Fruit fly (Drosophila melanogaster) whole organism, prepupa: ENCODE results near the gene CG43362.

ENCODE experiments used
- CG10631 ChIP-seq: fragments of 200-800 bp; sonication (Bioruptor generic); optimal IDR thresholded peaks from 2 replicates; lab custom pipeline; 2016; ENCODE audit warnings: missing biosample characterization, missing genetic modification characterization
- CG10669 ChIP-seq: fragments of 200-800 bp; sonication (Bioruptor generic); optimal IDR thresholded peaks from 3 replicates; lab custom pipeline; 2018; ENCODE audit warnings: missing biosample characterization, mild to moderate bottlenecking, missing genetic modification characterization, moderate library complexity
- CG11294 ChIP-seq: fragments of 200-800 bp; sonication (Bioruptor generic); IDR thresholded peaks from 2 replicates; pipeline ENCODE4 v1.3.6; 2022; ENCODE audit warnings: missing biosample characterization, missing genetic modification characterization
- CG11762 ChIP-seq: fragments of 200-800 bp; sonication (Bioruptor generic); optimal IDR thresholded peaks from 3 replicates; lab custom pipeline; 2016; ENCODE audit warnings: missing biosample characterization, missing genetic modification characterization; ENCODE audit not compliant: insufficient read depth
- CG11902 ChIP-seq: fragments of 200-800 bp; sonication (Bioruptor generic); optimal IDR thresholded peaks from 3 replicates; lab custom pipeline; 2016; ENCODE audit warnings: missing biosample characterization, missing genetic modification characterization
- CG15336 ChIP-seq: fragments of 200-800 bp; sonication (Bioruptor generic); IDR thresholded peaks from 2 replicates; pipeline ENCODE4 v1.3.6; 2022; ENCODE audit warnings: missing biosample characterization, missing genetic modification characterization
- CG1621 ChIP-seq: fragments of 200-800 bp; sonication (Bioruptor generic); optimal IDR thresholded peaks from 3 replicates; lab custom pipeline; 2018; ENCODE audit warnings: missing biosample characterization, mild to moderate bottlenecking, missing genetic modification characterization
- CG16779 ChIP-seq: fragments of 200-800 bp; sonication (Bioruptor generic); optimal IDR thresholded peaks from 3 replicates; lab custom pipeline; 2017; ENCODE audit warnings: missing biosample characterization, mild to moderate bottlenecking, missing genetic modification characterization
- CG3032 ChIP-seq: fragments of 200-800 bp; optimal IDR thresholded peaks from 2 replicates; lab custom pipeline; 2019; ENCODE audit warnings: missing biosample characterization, mild to moderate bottlenecking, missing genetic modification characterization, moderate library complexity
- CG31627 ChIP-seq: fragments of 200-800 bp; sonication (Bioruptor generic); optimal IDR thresholded peaks from 3 replicates; lab custom pipeline; 2016; ENCODE audit warnings: missing biosample characterization, missing genetic modification characterization
- CG3919 ChIP-seq: fragments of 200-800 bp; sonication (Bioruptor generic); optimal IDR thresholded peaks from 3 replicates; lab custom pipeline; 2016; ENCODE audit warnings: missing biosample characterization, missing genetic modification characterization
- CG4318 ChIP-seq: fragments of 200-800 bp; sonication (Bioruptor generic); optimal IDR thresholded peaks from 3 replicates; lab custom pipeline; 2017; ENCODE audit warnings: missing biosample characterization, mild to moderate bottlenecking, missing genetic modification characterization
- CG6163 ChIP-seq: fragments of 200-800 bp; sonication (Bioruptor generic); IDR thresholded peaks from 3 replicates; pipeline ENCODE4 v1.3.6; 2022; ENCODE audit warnings: missing biosample characterization, missing genetic modification characterization
- CG6276 ChIP-seq: fragments of 200-800 bp; sonication (Bioruptor generic); optimal IDR thresholded peaks from 2 replicates; lab custom pipeline; 2017; ENCODE audit warnings: missing biosample characterization, mild to moderate bottlenecking, missing genetic modification characterization
- CG6792 ChIP-seq: fragments of 200-800 bp; sonication (Bioruptor generic); optimal IDR thresholded peaks from 3 replicates; lab custom pipeline; 2016; ENCODE audit warnings: missing biosample characterization, missing genetic modification characterization
- CG6808 ChIP-seq: fragments of 200-800 bp; sonication (Bioruptor generic); optimal IDR thresholded peaks from 3 replicates; lab custom pipeline; 2017; ENCODE audit warnings: missing biosample characterization, missing genetic modification characterization, mild to moderate bottlenecking, moderate library complexity, missing genetic modification reagents
- CG6854 ChIP-seq: fragments of 200-800 bp; sonication (Bioruptor generic); optimal IDR thresholded peaks from 2 replicates; lab custom pipeline; 2017; ENCODE audit warnings: missing biosample characterization, mild to moderate bottlenecking, missing genetic modification characterization
- CG8119 ChIP-seq: fragments of 200-800 bp; sonication (Bioruptor generic); IDR thresholded peaks from 3 replicates; pipeline ENCODE4 v1.3.6; 2022; ENCODE audit warnings: missing biosample characterization, missing genetic modification characterization
- CG8319 ChIP-seq: fragments of 200-800 bp; sonication (Bioruptor generic); optimal IDR thresholded peaks from 3 replicates; lab custom pipeline; 2016; ENCODE audit warnings: missing biosample characterization, missing genetic modification characterization
- CG8632 ChIP-seq: fragments of 200-800 bp; sonication (Bioruptor generic); optimal IDR thresholded peaks from 3 replicates; lab custom pipeline; 2016; ENCODE audit warnings: missing biosample characterization, missing genetic modification characterization
- CG9139 ChIP-seq: fragments of 200-800 bp; sonication (Bioruptor generic); optimal IDR thresholded peaks from 3 replicates; lab custom pipeline; 2017; ENCODE audit warnings: missing biosample characterization, mild to moderate bottlenecking, missing genetic modification characterization
- Eip75B ChIP-seq: fragments of 200-800 bp; sonication (Bioruptor generic); optimal IDR thresholded peaks from 3 replicates; lab custom pipeline; 2016; ENCODE audit warnings: missing biosample characterization, missing genetic modification characterization
- Eip78C ChIP-seq: fragments of 200-800 bp; sonication (Bioruptor generic); peaks from one replicate; lab custom pipeline; 2016; ENCODE audit warnings: missing biosample characterization, missing genetic modification characterization
- Eip93F ChIP-seq: fragments of 200-800 bp; sonication (Bioruptor generic); optimal IDR thresholded peaks from 2 replicates; lab custom pipeline; 2016; ENCODE audit warnings: missing biosample characterization, mild to moderate bottlenecking, missing genetic modification characterization
- Ets96B ChIP-seq: fragments of 200-800 bp; optimal IDR thresholded peaks from 2 replicates; lab custom pipeline; 2019; ENCODE audit warnings: missing biosample characterization, mild to moderate bottlenecking, missing genetic modification characterization, moderate library complexity
- Hr38 ChIP-seq: sonication (Bioruptor generic); optimal IDR thresholded peaks from 2 replicates; lab custom pipeline; 2016; ENCODE audit warnings: missing biosample characterization, missing genetic modification characterization
- Hr39 ChIP-seq: fragments of 200-800 bp; sonication (Bioruptor generic); optimal IDR thresholded peaks from 2 replicates; lab custom pipeline; 2016; ENCODE audit warnings: missing biosample characterization, missing genetic modification characterization
- Hr4 ChIP-seq: fragments of 200-800 bp; sonication (Bioruptor generic); optimal IDR thresholded peaks from 3 replicates; lab custom pipeline; 2016; ENCODE audit warnings: missing biosample characterization, missing genetic modification characterization
- Lpt ChIP-seq: fragments of 200-800 bp; sonication (Bioruptor generic); optimal IDR thresholded peaks from 3 replicates; lab custom pipeline; 2016; ENCODE audit warnings: missing biosample characterization, missing genetic modification characterization
- Met ChIP-seq: fragments of 200-800 bp; sonication (Bioruptor generic); optimal IDR thresholded peaks from 3 replicates; lab custom pipeline; 2016; ENCODE audit warnings: missing biosample characterization, missing genetic modification characterization
- Sox102F ChIP-seq: fragments of 200-800 bp; sonication (Bioruptor generic); optimal IDR thresholded peaks from 2 replicates; lab custom pipeline; 2016; ENCODE audit warnings: missing biosample characterization, mild to moderate bottlenecking, missing genetic modification characterization
- Sox14 ChIP-seq: fragments of 200-800 bp; sonication (Bioruptor generic); optimal IDR thresholded peaks from 3 replicates; lab custom pipeline; 2016; ENCODE audit warnings: missing biosample characterization, missing genetic modification characterization
- achi ChIP-seq: fragments of 200-800 bp; sonication (Bioruptor generic); optimal IDR thresholded peaks from 3 replicates; lab custom pipeline; 2016; ENCODE audit warnings: missing biosample characterization, missing genetic modification characterization
- acj6 ChIP-seq: fragments of 200-800 bp; sonication (Bioruptor generic); optimal IDR thresholded peaks from 3 replicates; lab custom pipeline; 2016; ENCODE audit warnings: missing biosample characterization, missing genetic modification characterization
- cyc ChIP-seq: fragments of 200-800 bp; sonication (Bioruptor generic); optimal IDR thresholded peaks from 3 replicates; lab custom pipeline; 2016; ENCODE audit warnings: missing biosample characterization, missing genetic modification characterization
- dac ChIP-seq: fragments of 200-800 bp; sonication (Bioruptor generic); optimal IDR thresholded peaks from 2 replicates; lab custom pipeline; 2017; ENCODE audit warnings: missing biosample characterization, mild to moderate bottlenecking, missing genetic modification characterization
- dsx ChIP-seq: fragments of 200-800 bp; optimal IDR thresholded peaks from 3 replicates; lab custom pipeline; 2019; ENCODE audit warnings: missing biosample characterization, mild to moderate bottlenecking, missing genetic modification characterization, moderate library complexity; ENCODE audit not compliant: poor library complexity, severe bottlenecking
- fd59A ChIP-seq: fragments of 200-800 bp; sonication (Bioruptor generic); optimal IDR thresholded peaks from 2 replicates; lab custom pipeline; 2017; ENCODE audit warnings: missing biosample characterization, mild to moderate bottlenecking, missing genetic modification characterization, missing genetic modification reagents
- lz ChIP-seq: fragments of 200-800 bp; sonication (Bioruptor generic); optimal IDR thresholded peaks from 3 replicates; lab custom pipeline; 2016; ENCODE audit warnings: missing biosample characterization, missing genetic modification characterization
- net ChIP-seq: fragments of 200-800 bp; sonication (Bioruptor generic); optimal IDR thresholded peaks from 3 replicates; lab custom pipeline; 2016; ENCODE audit warnings: missing biosample characterization, missing genetic modification characterization
- pdm3 ChIP-seq: fragments of 200-800 bp; sonication (Bioruptor generic); optimal IDR thresholded peaks from 3 replicates; lab custom pipeline; 2016; ENCODE audit warnings: missing biosample characterization, missing genetic modification characterization
- salr ChIP-seq, 2 experiments: fragments of 200-800 bp; sonication (Bioruptor generic); optimal IDR thresholded peaks; 3 replicates each; lab custom pipeline; 2016 to 2018; ENCODE audit warnings: missing biosample characterization in 2 of 2, missing genetic modification characterization in 2 of 2, mild to moderate bottlenecking in 1 of 2
- spab ChIP-seq: fragments of 200-800 bp; sonication (Bioruptor generic); optimal IDR thresholded peaks from 2 replicates; lab custom pipeline; 2017; ENCODE audit warnings: missing biosample characterization, mild to moderate bottlenecking, missing genetic modification characterization, missing genetic modification reagents
- topi ChIP-seq: fragments of 200-800 bp; sonication (Bioruptor generic); optimal IDR thresholded peaks from 3 replicates; lab custom pipeline; 2016; ENCODE audit warnings: missing biosample characterization, missing genetic modification characterization

Gene CG43362

DNA sequence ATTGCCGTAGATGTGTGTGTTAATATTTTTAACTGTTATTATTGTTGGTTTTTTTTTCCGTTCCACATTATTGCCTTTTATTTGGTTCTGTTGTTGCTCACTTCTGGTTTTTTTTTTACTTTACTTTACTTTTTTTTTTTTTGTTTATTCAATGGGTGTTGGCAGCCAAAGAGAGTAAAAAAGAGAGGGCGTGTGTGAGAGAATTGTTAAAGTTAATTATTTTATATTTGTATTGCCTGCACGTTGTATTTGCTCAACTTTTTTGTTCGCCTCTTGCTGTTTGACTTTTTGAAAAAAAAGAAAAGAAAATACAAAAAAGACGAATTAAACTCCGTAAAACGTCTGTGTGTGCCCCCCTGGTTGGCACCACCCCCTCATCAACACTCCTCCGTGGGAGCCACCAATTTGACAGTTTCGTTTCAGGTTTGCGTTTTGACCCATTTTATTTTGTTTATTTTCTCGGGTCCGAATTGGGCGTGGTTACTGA lies 36.4 kb upstream of the CG43362 start (continued):
- peak; percentile 46 for TF ChIP-seq CG11762 (GFP tag; lab: Kevin White, UChicago)
- TF ChIP-seq Hr4: peak; percentile 28
- peak; percentile 94 for TF ChIP-seq CG9139 (GFP tag; lab: Kevin White, UChicago)
- peak; percentile 66 for TF ChIP-seq Eip75B (GFP tag; lab: Kevin White, UChicago)
- no peak for TF ChIP-seq CG31627 (GFP tag; lab: Kevin White, UChicago)
- peak; percentile 93 for TF ChIP-seq Eip78C (GFP tag; lab: Kevin White, UChicago)
- TF ChIP-seq CG11294 (GFP tag; lab: Robert Waterston, UW): no peak
- TF ChIP-seq Ets96B (tag; lab: Kevin White, UChicago): peak; percentile 80
- peak; percentile 34 for TF ChIP-seq lz (GFP tag; lab: Kevin White, UChicago)
- TF ChIP-seq fd59A (GFP tag; lab: Kevin White, UChicago): peak; percentile 40
- TF ChIP-seq Sox14 (GFP tag; lab: Kevin White, UChicago): peak; percentile 46
- TF ChIP-seq dsx (GFP tag; lab: Kevin White, UChicago): peak; percentile 81
- TF ChIP-seq CG1621 (tag; lab: Kevin White, UChicago): peak; percentile 39
- no peak for TF ChIP-seq CG11902 (GFP tag; lab: Kevin White, UChicago)

DNA sequence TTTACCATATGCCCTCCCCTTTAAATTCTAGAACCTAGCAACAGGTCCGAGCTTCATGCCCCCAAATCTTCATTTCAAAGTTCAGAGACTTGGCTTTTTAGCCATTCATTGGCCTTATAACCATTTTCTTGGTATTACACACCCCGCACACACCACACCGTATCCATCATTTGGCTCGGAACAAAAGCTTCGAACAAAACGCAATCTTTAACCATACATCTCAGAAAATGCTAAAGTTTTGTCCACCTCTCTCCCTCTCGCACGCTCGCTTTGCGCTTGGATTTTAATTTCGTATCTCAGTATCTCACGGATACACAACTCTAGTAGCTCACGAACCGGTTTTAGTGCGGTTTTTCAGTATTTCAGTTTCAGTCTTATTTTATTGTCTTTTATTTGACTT lies 35.7 kb upstream of the CG43362 start:
- TF ChIP-seq CG6854 (no peak), Sox14 (GFP tag; lab: Kevin White, UChicago) (no peak), spab (GFP tag; lab: Kevin White, UChicago) (no peak), achi (GFP tag; lab: Kevin White, UChicago) (no peak), CG1621 (tag; lab: Kevin White, UChicago) (no peak), CG6792 (GFP tag; lab: Kevin White, UChicago) (no peak), cyc (GFP tag; lab: Kevin White, UChicago) (no peak)

DNA sequence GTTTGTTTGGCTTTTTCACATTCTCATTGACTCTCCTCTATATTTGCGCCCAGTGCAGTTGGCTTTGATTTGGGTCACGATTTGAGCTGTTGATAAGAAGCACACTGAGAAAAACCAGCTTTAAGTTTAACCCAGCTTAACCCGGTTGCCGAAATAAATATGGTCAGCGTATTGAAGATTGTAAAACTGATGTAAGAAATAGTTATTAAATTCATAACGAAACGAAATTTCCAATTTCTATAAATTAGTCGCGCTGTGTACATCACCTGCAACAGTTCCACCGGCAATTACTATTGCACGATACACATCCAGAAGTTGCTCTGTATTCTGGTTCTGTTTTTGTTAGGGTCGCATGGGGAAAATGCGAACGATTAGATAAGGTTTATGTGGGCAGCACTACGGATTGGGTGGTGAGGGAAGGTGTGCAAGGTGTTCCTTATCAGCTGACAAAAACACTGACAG lies 33.9 kb upstream of the CG43362 start:
- TF ChIP-seq acj6 (GFP tag; lab: Kevin White, UChicago) (peak; percentile 71), CG31627 (GFP tag; lab: Kevin White, UChicago) (peak; percentile 63), CG6276 (GFP tag; lab: Kevin White, UChicago) (peak; percentile 53), pdm3 (GFP tag; lab: Kevin White, UChicago) (peak; percentile 69), CG10631 (GFP tag; lab: Kevin White, UChicago) (peak; percentile 55), Ets96B (tag; lab: Kevin White, UChicago) (peak; percentile 32), Lpt (GFP tag; lab: Kevin White, UChicago) (peak; percentile 54), fd59A (GFP tag; lab: Kevin White, UChicago) (no peak), CG8119 (GFP tag; lab: Robert Waterston, UW) (peak; percentile 76), Hr4 (peak; percentile 78), CG6792 (GFP tag; lab: Kevin White, UChicago) (peak; percentile 61), Eip93F (GFP tag; lab: Kevin White, UChicago) (no peak), CG8632 (GFP tag; lab: Kevin White, UChicago) (peak; percentile 41), CG10669 (GFP tag; lab: Kevin White, UChicago) (peak; percentile 44), Met (GFP tag; lab: Kevin White, UChicago) (peak; percentile 70), net (GFP tag; lab: Kevin White, UChicago) (peak; percentile 45), dac (GFP tag; lab: Kevin White, UChicago) (peak; percentile 41), CG3032 (tag; lab: Kevin White, UChicago) (peak; percentile 20), Hr38 (GFP tag; lab: Kevin White, UChicago) (no peak), spab (GFP tag; lab: Kevin White, UChicago) (no peak), Eip78C (GFP tag; lab: Kevin White, UChicago) (peak; percentile 82), CG11902 (GFP tag; lab: Kevin White, UChicago) (peak; percentile 54), CG3919 (GFP tag; lab: Kevin White, UChicago) (peak; percentile 63), cyc (GFP tag; lab: Kevin White, UChicago) (peak; percentile 57), salr (GFP tag; optimal IDR thresholded peaks at IDR 0.05; lab: Kevin White, UChicago) (peak in 1 of 2 experiments; percentile 29), CG6163 (GFP tag; lab: Robert Waterston, UW) (peak; percentile 86), Hr39 (peak; percentile 69), Eip75B (GFP tag; lab: Kevin White, UChicago) (peak; percentile 62), CG6854 (no peak), CG8319 (GFP tag; lab: Kevin White, UChicago) (peak; percentile 45), CG6808 (GFP tag; lab: Kevin White, UChicago) (no peak), CG4318 (GFP tag; lab: Kevin White, UChicago) (peak; percentile 42), CG15336 (GFP tag; lab: Robert Waterston, UW) (peak; percentile 71; the same call in 1 of the 2 replicates), dsx (GFP tag; lab: Kevin White, UChicago) (no peak), CG11762 (GFP tag; lab: Kevin White, UChicago) (peak; percentile 29), CG16779 (tag; lab: Kevin White, UChicago) (no peak), topi (peak; percentile 51), Sox102F (GFP tag; lab: Kevin White, UChicago) (peak; percentile 40), Sox14 (GFP tag; lab: Kevin White, UChicago) (peak; percentile 61)
